Fruit fly (Drosophila melanogaster) whole organism, embryonic: ENCODE results near the gene Rbfox1.

ENCODE experiments used
- CG11723 ChIP-seq: fragments of 200-800 bp; sonication (Bioruptor generic); optimal IDR thresholded peaks from 2 replicates; lab custom pipeline; 2017; ENCODE audit warnings: missing biosample characterization, mild to moderate bottlenecking, missing genetic modification characterization
- CG12391 ChIP-seq: fragments of 200-800 bp; sonication (Bioruptor generic); optimal IDR thresholded peaks from 3 replicates; lab custom pipeline; 2018; ENCODE audit warnings: missing biosample characterization, mild to moderate bottlenecking, missing genetic modification characterization, moderate library complexity
- CG15011 ChIP-seq: fragments of 200-800 bp; sonication (Bioruptor generic); optimal IDR thresholded peaks from 3 replicates; lab custom pipeline; 2018; ENCODE audit warnings: missing biosample characterization, mild to moderate bottlenecking, missing genetic modification characterization
- CG6654 ChIP-seq: fragments of 200-800 bp; sonication (Bioruptor generic); optimal IDR thresholded peaks from 2 replicates; lab custom pipeline; 2017; ENCODE audit warnings: missing biosample characterization, mild to moderate bottlenecking, missing genetic modification characterization
- CG7786 ChIP-seq: fragments of 200-800 bp; sonication (Bioruptor generic); optimal IDR thresholded peaks from 2 replicates; lab custom pipeline; 2016; ENCODE audit warnings: missing biosample characterization, missing genetic modification characterization
- CG8359 ChIP-seq: fragments of 200-800 bp; sonication (Bioruptor generic); optimal IDR thresholded peaks from 2 replicates; lab custom pipeline; 2017; ENCODE audit warnings: missing biosample characterization, mild to moderate bottlenecking, missing genetic modification characterization, borderline replicate concordance
- Gug ChIP-seq: fragments of 200-800 bp; sonication (Bioruptor generic); IDR thresholded peaks from 4 replicates; pipeline ENCODE4 v1.3.6; 2022; ENCODE audit warnings: missing biosample characterization, missing genetic modification characterization
- Hey ChIP-seq: fragments of 200-800 bp; sonication (Bioruptor generic); optimal IDR thresholded peaks from 3 replicates; lab custom pipeline; 2018; ENCODE audit warnings: missing biosample characterization, mild to moderate bottlenecking, missing genetic modification characterization
- MESR4 ChIP-seq: fragments of 200-800 bp; sonication (Bioruptor generic); optimal IDR thresholded peaks from 2 replicates; lab custom pipeline; 2018; ENCODE audit warnings: missing biosample characterization, mild to moderate bottlenecking, missing genetic modification characterization, moderate library complexity
- Mad ChIP-seq: fragments of 200-800 bp; sonication (Bioruptor generic); optimal IDR thresholded peaks from 2 replicates; lab custom pipeline; 2016; ENCODE audit warnings: missing biosample characterization, missing genetic modification characterization
- NFAT ChIP-seq: fragments of 200-800 bp; sonication (Bioruptor generic); IDR thresholded peaks from 2 replicates; pipeline ENCODE4 v1.3.6; 2022; ENCODE audit warnings: missing biosample characterization, missing genetic modification characterization
- insv ChIP-seq, 2 experiments: fragments of 200-800 bp; sonication (Bioruptor generic); optimal IDR thresholded peaks; 3 replicates each; lab custom pipeline; 2016 to 2018; ENCODE audit warnings: missing biosample characterization in 2 of 2, missing genetic modification characterization in 2 of 2
- unpg ChIP-seq: fragments of 200-800 bp; sonication (Bioruptor generic); optimal IDR thresholded peaks from 3 replicates; lab custom pipeline; 2018; ENCODE audit warnings: missing biosample characterization, mild to moderate bottlenecking, missing genetic modification characterization, moderate library complexity
- usp ChIP-seq: fragments of >200 bp; optimal IDR thresholded peaks from 2 replicates; lab custom pipeline; 2017; ENCODE audit warnings: missing biosample characterization, missing genetic modification characterization

- no peak for TF ChIP-seq usp (GFP tag; lab: Kevin White, UChicago)
- TF ChIP-seq Hey (tag; lab: Kevin White, UChicago) = no peak
- TF ChIP-seq unpg (GFP tag; lab: Kevin White, UChicago) = no peak
- no peak for TF ChIP-seq CG11723 (GFP tag; lab: Kevin White, UChicago)
- TF ChIP-seq CG8359 = no peak
- no peak for TF ChIP-seq CG12391 (tag; lab: Kevin White, UChicago)
- no peak for TF ChIP-seq insv (GFP tag; optimal IDR thresholded peaks at IDR 0.05; lab: Kevin White, UChicago)
- TF ChIP-seq MESR4 (GFP tag; lab: Kevin White, UChicago) = no peak
- TF ChIP-seq CG15011 = no peak
- TF ChIP-seq CG7786 (GFP tag; lab: Kevin White, UChicago) = no peak
- no peak for TF ChIP-seq NFAT (GFP tag; lab: Robert Waterston, UW)
- TF ChIP-seq Mad (GFP tag; lab: Kevin White, UChicago) = no peak
- TF ChIP-seq CG6654 (GFP tag; lab: Kevin White, UChicago) = no peak
- TF ChIP-seq Gug = no peak
These were observed 63.1 kb downstream of the Rbfox1 start for dm6 chr3L:10544349-10544748.
